Fruit fly (Drosophila melanogaster) whole organism, pupa: ENCODE measurements around the gene pasi1.

Experiments
- CG10348 ChIP-seq: fragments of 200-800 bp; sonication (Bioruptor generic); IDR thresholded peaks from 2 replicates; pipeline ENCODE4 v1.3.6; 2022; ENCODE audit warnings: missing biosample characterization, missing genetic modification characterization
- CG12605 ChIP-seq: fragments of 200-800 bp; sonication (Bioruptor generic); IDR thresholded peaks from 2 replicates; pipeline ENCODE4 v1.3.6; 2022; ENCODE audit warnings: missing biosample characterization, missing genetic modification characterization
- CG13204 ChIP-seq: fragments of 200-800 bp; sonication (Bioruptor generic); optimal IDR thresholded peaks from 2 replicates; lab custom pipeline; 2018; ENCODE audit warnings: missing biosample characterization, mild to moderate bottlenecking, missing genetic modification characterization, moderate library complexity
- CG14655 ChIP-seq: fragments of 200-800 bp; sonication (Bioruptor generic); optimal IDR thresholded peaks from 3 replicates; lab custom pipeline; 2017; ENCODE audit warnings: mild to moderate bottlenecking, missing biosample characterization, missing genetic modification reagents, missing genetic modification characterization
- CG15710 ChIP-seq: fragments of 200-800 bp; sonication (Bioruptor generic); optimal IDR thresholded peaks from 2 replicates; lab custom pipeline; 2018; ENCODE audit warnings: missing biosample characterization, mild to moderate bottlenecking, missing genetic modification characterization, moderate library complexity
- CG17806 ChIP-seq: fragments of 200-800 bp; sonication (Bioruptor generic); optimal IDR thresholded peaks from 2 replicates; lab custom pipeline; 2018; ENCODE audit warnings: missing biosample characterization, mild to moderate bottlenecking, missing genetic modification characterization, moderate library complexity
- CG32121 ChIP-seq: fragments of 200-800 bp; sonication (Bioruptor generic); IDR thresholded peaks from 2 replicates; pipeline ENCODE4 v1.3.6; 2022; ENCODE audit warnings: missing biosample characterization, missing genetic modification characterization
- CG34367 ChIP-seq: fragments of 200-800 bp; sonication (Bioruptor generic); optimal IDR thresholded peaks from 2 replicates; lab custom pipeline; 2018; ENCODE audit warnings: missing biosample characterization, mild to moderate bottlenecking, missing genetic modification characterization
- CG4496 ChIP-seq: fragments of 200-800 bp; sonication (Bioruptor generic); IDR thresholded peaks from 3 replicates; pipeline ENCODE4 v1.3.6; 2022; ENCODE audit warnings: missing biosample characterization, missing genetic modification characterization
- CG8159 ChIP-seq: fragments of 200-800 bp; sonication (Bioruptor generic); optimal IDR thresholded peaks from 3 replicates; lab custom pipeline; 2018; ENCODE audit warnings: missing biosample characterization, mild to moderate bottlenecking, missing genetic modification characterization, moderate library complexity
- CG8301 ChIP-seq: fragments of 200-800 bp; sonication (Bioruptor generic); optimal IDR thresholded peaks from 2 replicates; lab custom pipeline; 2018; ENCODE audit warnings: missing biosample characterization, mild to moderate bottlenecking, missing genetic modification characterization
- CG9948 ChIP-seq: fragments of 200-800 bp; sonication (Bioruptor generic); optimal IDR thresholded peaks from 2 replicates; lab custom pipeline; 2018; ENCODE audit warnings: missing biosample characterization, mild to moderate bottlenecking, missing genetic modification characterization, moderate library complexity
- D1 ChIP-seq: fragments of 200-800 bp; sonication (Bioruptor generic); optimal IDR thresholded peaks from 2 replicates; lab custom pipeline; 2018; ENCODE audit warnings: missing biosample characterization, mild to moderate bottlenecking, missing genetic modification characterization, moderate library complexity
- EcR ChIP-seq: fragments of 200-800 bp; sonication (Bioruptor generic); optimal IDR thresholded peaks from 3 replicates; lab custom pipeline; 2019; ENCODE audit warnings: missing biosample characterization, missing genetic modification characterization, mild to moderate bottlenecking, moderate library complexity, missing genetic modification reagents
- Ets98B ChIP-seq: fragments of 200-800 bp; sonication (Bioruptor generic); IDR thresholded peaks from 2 replicates; pipeline ENCODE4 v1.3.6; 2022; ENCODE audit warnings: missing biosample characterization, missing genetic modification characterization
- Pif1A ChIP-seq: fragments of 200-800 bp; sonication (Bioruptor generic); optimal IDR thresholded peaks from 3 replicates; lab custom pipeline; 2016; ENCODE audit warnings: missing biosample characterization, missing genetic modification characterization
- Pif1B ChIP-seq: fragments of 200-800 bp; sonication (Bioruptor generic); optimal IDR thresholded peaks from 3 replicates; lab custom pipeline; 2016; ENCODE audit warnings: missing biosample characterization, missing genetic modification characterization
- Snoo ChIP-seq: fragments of 200-800 bp; sonication (Bioruptor generic); optimal IDR thresholded peaks from 3 replicates; lab custom pipeline; 2017; ENCODE audit warnings: missing biosample characterization, mild to moderate bottlenecking, missing genetic modification characterization, inconsistent platforms
- fd96Ca ChIP-seq: fragments of 200-800 bp; sonication (Bioruptor generic); IDR thresholded peaks from 3 replicates; pipeline ENCODE4 v1.3.6; 2022; ENCODE audit warnings: missing biosample characterization, missing genetic modification characterization
- gl ChIP-seq: fragments of 200-800 bp; sonication (Bioruptor generic); optimal IDR thresholded peaks from 2 replicates; lab custom pipeline; 2018; ENCODE audit warnings: missing biosample characterization, mild to moderate bottlenecking, missing genetic modification characterization
- rn ChIP-seq: fragments of 200-800 bp; sonication (Bioruptor generic); IDR thresholded peaks from 2 replicates; pipeline ENCODE4 v1.3.6; 2022; ENCODE audit warnings: missing biosample characterization, missing genetic modification characterization

Gene pasi1

DNA sequence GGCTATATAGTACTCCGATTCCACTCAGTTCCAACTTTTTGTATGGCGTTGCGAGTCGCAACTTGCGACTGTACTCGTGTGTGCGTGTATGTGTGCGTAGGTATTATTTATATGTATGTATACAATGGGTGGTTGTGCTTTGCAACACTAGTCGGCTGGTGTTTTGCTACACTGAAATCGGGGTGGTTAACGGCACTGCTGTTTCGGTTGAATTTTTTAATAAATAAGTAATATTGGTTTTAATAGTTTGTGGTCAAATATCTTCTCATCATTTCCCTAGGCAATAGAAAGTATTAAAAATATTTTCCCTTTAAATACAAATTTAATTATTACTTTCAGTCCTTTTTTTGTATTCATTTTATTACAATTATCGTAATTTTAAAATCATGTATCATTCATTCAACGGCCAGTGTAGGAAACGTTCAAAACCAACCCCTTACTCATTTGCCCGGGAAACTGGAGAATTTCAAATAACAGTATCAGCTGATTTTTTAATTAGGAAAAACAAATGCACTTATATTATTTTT is 3.4 kb downstream of the pasi1 start, which contains the start of gene CG7379:
CG7379 (minus strand) TSS at position 94 of the 527 bp plus-strand sequence.
- TF ChIP-seq CG34367 (tag; lab: Kevin White, UChicago) (peak; percentile 52), CG8159 (tag; lab: Kevin White, UChicago) (peak; percentile 59), CG4496 (GFP tag; lab: Robert Waterston, UW) (peak; percentile 77), CG10348 (GFP tag; lab: Robert Waterston, UW) (no peak), CG9948 (tag; lab: Kevin White, UChicago) (peak; percentile 26), D1 (no peak), CG12605 (no peak), rn (peak; percentile 47; the same call in 1 of the 2 replicates), Pif1A (GFP tag; lab: Kevin White, UChicago) (no peak), Ets98B (peak; percentile 56; the same call in 1 of the 2 replicates), Pif1B (GFP tag; lab: Kevin White, UChicago) (peak; percentile 77), CG17806 (peak; percentile 71), CG15710 (tag; lab: Kevin White, UChicago) (peak; percentile 68), CG8301 (tag; lab: Kevin White, UChicago) (no peak), CG32121 (0 out of 2 replicates have a peak, but pooled peaks have one; percentile 39), gl (tag; lab: Kevin White, UChicago) (peak; percentile 16), CG13204 (GFP tag; lab: Kevin White, UChicago) (no peak), CG14655 (GFP tag; lab: Kevin White, UChicago) (no peak), EcR (GFP tag; lab: Kevin White, UChicago) (no peak), fd96Ca (GFP tag; lab: Robert Waterston, UW) (peak; percentile 49; the same call in 2 of the 3 replicates), Snoo (peak; percentile 82)
- TF ChIP-seq, all 21 proteins: peak for 13

- TF ChIP-seq EcR (GFP tag; lab: Kevin White, UChicago) (peak; percentile 38), CG13204 (GFP tag; lab: Kevin White, UChicago) (no peak)
Observed at dm6 chr3R:17801264-17801663, 6.4 kb downstream of the pasi1 start, which contains the start of gene CG17803. TSS of gene CG17803 (minus strand) at chr3R:17801512.

DNA sequence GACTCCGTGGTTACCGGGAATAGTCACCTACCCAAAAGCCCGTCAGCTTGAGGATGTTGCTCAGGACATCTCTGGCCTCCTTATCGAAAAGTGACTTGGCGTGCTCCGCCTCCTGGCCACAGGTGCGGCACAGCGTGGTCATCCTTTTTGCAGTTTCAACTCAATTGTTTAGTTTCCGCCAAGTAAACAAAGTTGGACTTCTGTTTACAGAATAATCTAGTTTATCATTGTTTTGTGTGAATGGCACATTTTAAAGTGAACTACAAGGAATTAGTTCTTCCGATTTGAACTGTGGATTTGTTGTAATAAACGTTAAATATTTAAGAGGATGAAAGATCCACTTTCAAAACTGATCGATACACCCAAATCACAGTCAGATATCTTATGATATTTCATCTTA is 8.2 kb downstream of the pasi1 start, which contains the start of gene CG17806:
CG17806 (minus strand) TSS at position 236 of the 400 bp plus-strand sequence.
- no peak for TF ChIP-seq Pif1A (GFP tag; lab: Kevin White, UChicago)
- TF ChIP-seq CG17806 = peak; percentile 35
- TF ChIP-seq CG15710 (tag; lab: Kevin White, UChicago) = peak; percentile 12
- TF ChIP-seq, all 21 proteins: peak for 2

dm6 chr3R:17805092-17805491 is 10.2 kb downstream of the pasi1 start, which contains the start of gene Nnk:
TSS of gene Nnk (minus strand) at chr3R:17805249.
- TF ChIP-seq CG14655 (GFP tag; lab: Kevin White, UChicago) = no peak
- TF ChIP-seq Pif1B (GFP tag; lab: Kevin White, UChicago) = no peak
- no peak for TF ChIP-seq fd96Ca (GFP tag; lab: Robert Waterston, UW)
- no peak for TF ChIP-seq CG9948 (tag; lab: Kevin White, UChicago)
- no peak for TF ChIP-seq Pif1A (GFP tag; lab: Kevin White, UChicago)
- no peak for TF ChIP-seq gl (tag; lab: Kevin White, UChicago)
- TF ChIP-seq D1 = no peak
- TF ChIP-seq CG8159 (tag; lab: Kevin White, UChicago) = no peak
- no peak for TF ChIP-seq CG17806

DNA sequence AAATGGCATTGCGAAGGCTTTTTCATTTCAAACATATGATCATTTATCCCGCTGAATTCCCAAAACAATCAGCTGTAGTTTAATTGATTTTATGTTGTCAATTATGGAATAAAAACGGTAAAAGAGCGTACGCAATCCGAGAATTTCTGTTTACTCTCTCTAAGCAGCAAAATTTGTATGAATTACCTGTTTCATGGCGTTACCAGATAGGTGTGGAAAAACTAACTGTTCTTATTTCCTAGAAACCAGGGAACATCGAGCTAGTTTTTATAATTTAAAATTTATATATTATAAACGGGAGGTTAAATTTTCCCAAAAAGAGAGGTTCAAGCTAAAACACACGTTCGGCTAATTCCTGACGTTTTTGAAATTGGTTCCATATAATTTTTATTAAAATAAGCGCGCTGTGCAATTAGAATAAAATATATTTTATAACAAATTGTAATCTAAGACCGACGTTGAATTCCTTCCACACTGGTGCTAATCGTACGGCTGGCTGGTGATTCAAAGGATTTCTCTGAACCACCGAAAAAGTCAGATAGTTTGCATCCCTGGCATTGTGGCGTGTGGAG is 12.2 kb downstream of the pasi1 start, which contains the start of gene CG17801:
CG17801 (minus strand) TSS at position 51 of the 572 bp plus-strand sequence.
- TF ChIP-seq CG8159 (tag; lab: Kevin White, UChicago) = no peak
- no peak for TF ChIP-seq CG13204 (GFP tag; lab: Kevin White, UChicago)
- no peak for TF ChIP-seq CG14655 (GFP tag; lab: Kevin White, UChicago)
- no peak for TF ChIP-seq CG17806
- TF ChIP-seq CG12605 = no peak
- no peak for TF ChIP-seq Snoo
- TF ChIP-seq D1 = no peak
- TF ChIP-seq EcR (GFP tag; lab: Kevin White, UChicago) = no peak
- TF ChIP-seq CG34367 (tag; lab: Kevin White, UChicago) = no peak
- no peak for TF ChIP-seq CG8301 (tag; lab: Kevin White, UChicago)
- TF ChIP-seq CG32121 = no peak
- no peak for TF ChIP-seq gl (tag; lab: Kevin White, UChicago)
- TF ChIP-seq CG15710 (tag; lab: Kevin White, UChicago) = no peak
- TF ChIP-seq CG10348 (GFP tag; lab: Robert Waterston, UW) = no peak
- TF ChIP-seq rn = no peak
- TF ChIP-seq Ets98B = no peak
- TF ChIP-seq CG9948 (tag; lab: Kevin White, UChicago) = no peak
- no peak for TF ChIP-seq Pif1A (GFP tag; lab: Kevin White, UChicago)
- TF ChIP-seq Pif1B (GFP tag; lab: Kevin White, UChicago) = no peak
- TF ChIP-seq, all 21 proteins: peak for 0

- no peak for TF ChIP-seq CG17806
- no peak for TF ChIP-seq CG10348 (GFP tag; lab: Robert Waterston, UW)
- TF ChIP-seq fd96Ca (GFP tag; lab: Robert Waterston, UW) = no peak
- TF ChIP-seq CG13204 (GFP tag; lab: Kevin White, UChicago) = no peak
- no peak for TF ChIP-seq CG15710 (tag; lab: Kevin White, UChicago)
- TF ChIP-seq gl (tag; lab: Kevin White, UChicago) = no peak
- TF ChIP-seq D1 = no peak
- TF ChIP-seq Pif1A (GFP tag; lab: Kevin White, UChicago) = no peak
- TF ChIP-seq, all 21 proteins: peak for 0
Observed at dm6 chr3R:17809014-17809413, 14.1 kb downstream of the pasi1 start, which contains the start of gene Odj. TSS of gene Odj (minus strand) at chr3R:17809222.
